Fruit fly (Drosophila melanogaster): ENCODE results near the gene CG14406.

The CG14406 gene

dm6 chrX:14897592-14897991 lies 13.1 kb downstream of the CG14406 start (continued):
- TF ChIP-seq CG6808 (GFP tag; optimal IDR thresholded peaks at IDR 0.05) (peak; percentile 2), CG10669 (GFP tag; optimal IDR thresholded peaks at IDR 0.05) (peak; percentile 24), CG11294 (GFP tag; IDR thresholded peaks at IDR 0.05) (no peak; the same call in 1 of the 2 replicates), Blimp-1 (GFP tag; optimal IDR thresholded peaks at IDR 0.05) (peak; percentile 46), CG9139 (GFP tag; optimal IDR thresholded peaks at IDR 0.05) (no peak), CG34406 (GFP tag; optimal IDR thresholded peaks at IDR 0.05) (peak; percentile 79), lz (GFP tag; optimal IDR thresholded peaks at IDR 0.05) (peak; percentile 59), Smox (GFP tag; optimal IDR thresholded peaks at IDR 0.05) (peak; percentile 73), fd59A (GFP tag; optimal IDR thresholded peaks at IDR 0.05) (no peak), CG1621 (tag; optimal IDR thresholded peaks at IDR 0.05) (no peak), fd85E (GFP tag; optimal IDR thresholded peaks at IDR 0.05) (peak; percentile 13), svp (GFP tag) (peak; percentile 75), spab (GFP tag; optimal IDR thresholded peaks at IDR 0.05) (no peak), topi (GFP tag; optimal IDR thresholded peaks at IDR 0.05) (peak; percentile 70), acj6 (GFP tag; optimal IDR thresholded peaks at IDR 0.05) (peak; percentile 65), fkh (GFP tag; optimal IDR thresholded peaks at IDR 0.05) (no peak), Eip78C (GFP tag) (peak; percentile 82), Eip93F (GFP tag; optimal IDR thresholded peaks at IDR 0.05) (no peak), Sox15 (GFP tag; optimal IDR thresholded peaks at IDR 0.05) (peak; percentile 74), Hr4 (GFP tag; optimal IDR thresholded peaks at IDR 0.05) (peak; percentile 8), CG11902 (GFP tag; optimal IDR thresholded peaks at IDR 0.05) (peak; percentile 76), ss (GFP tag; optimal IDR thresholded peaks at IDR 0.05) (no peak), salr (GFP tag; optimal IDR thresholded peaks at IDR 0.05) (no peak), CG7368 (GFP tag; optimal IDR thresholded peaks at IDR 0.05) (peak; percentile 60), esn (GFP tag; optimal IDR thresholded peaks at IDR 0.05) (peak; percentile 81), Sox14 (GFP tag; optimal IDR thresholded peaks at IDR 0.05) (peak; percentile 47), CG6276 (GFP tag; optimal IDR thresholded peaks at IDR 0.05) (peak; percentile 62), CG3919 (GFP tag; optimal IDR thresholded peaks at IDR 0.05) (peak; percentile 69)

dm6 chrX:14896791-14897190 lies 13.9 kb downstream of the CG14406 start, which contains the start of gene CG9514:
Gene CG9514 (minus strand): TSS chrX:14896891.
- TF ChIP-seq CG10631 (GFP tag; optimal IDR thresholded peaks at IDR 0.05) (no peak), topi (GFP tag; optimal IDR thresholded peaks at IDR 0.05) (no peak), fkh (GFP tag; optimal IDR thresholded peaks at IDR 0.05) (no peak), CG3032 (tag; optimal IDR thresholded peaks at IDR 0.05) (no peak), CG6163 (GFP tag; IDR thresholded peaks at IDR 0.05) (no peak), CG7368 (GFP tag; optimal IDR thresholded peaks at IDR 0.05) (no peak), Sox14 (GFP tag; optimal IDR thresholded peaks at IDR 0.05) (no peak), CG8119 (GFP tag; IDR thresholded peaks at IDR 0.05) (no peak), Lpt (GFP tag; optimal IDR thresholded peaks at IDR 0.05) (no peak), Ets96B (tag; optimal IDR thresholded peaks at IDR 0.05) (no peak), Blimp-1 (GFP tag; optimal IDR thresholded peaks at IDR 0.05) (no peak), Hr38 (GFP tag; optimal IDR thresholded peaks at IDR 0.05) (no peak), Gug (GFP tag; IDR thresholded peaks at IDR 0.05) (no peak), vri (GFP tag; optimal IDR thresholded peaks at IDR 0.05) (no peak), dsx (GFP tag; optimal IDR thresholded peaks at IDR 0.05; ENCODE audit: poor library complexity, severe bottlenecking) (no peak), CG11294 (GFP tag; IDR thresholded peaks at IDR 0.05) (no peak), CG6854 (GFP tag; optimal IDR thresholded peaks at IDR 0.05) (no peak), ss (GFP tag; optimal IDR thresholded peaks at IDR 0.05) (no peak), eg (GFP tag; IDR thresholded peaks at IDR 0.05) (no peak), CG3919 (GFP tag; optimal IDR thresholded peaks at IDR 0.05) (no peak)
